Fruit fly (Drosophila melanogaster): Measurements from ENCODE around the gene CG34174.

The CG34174 gene

DNA sequence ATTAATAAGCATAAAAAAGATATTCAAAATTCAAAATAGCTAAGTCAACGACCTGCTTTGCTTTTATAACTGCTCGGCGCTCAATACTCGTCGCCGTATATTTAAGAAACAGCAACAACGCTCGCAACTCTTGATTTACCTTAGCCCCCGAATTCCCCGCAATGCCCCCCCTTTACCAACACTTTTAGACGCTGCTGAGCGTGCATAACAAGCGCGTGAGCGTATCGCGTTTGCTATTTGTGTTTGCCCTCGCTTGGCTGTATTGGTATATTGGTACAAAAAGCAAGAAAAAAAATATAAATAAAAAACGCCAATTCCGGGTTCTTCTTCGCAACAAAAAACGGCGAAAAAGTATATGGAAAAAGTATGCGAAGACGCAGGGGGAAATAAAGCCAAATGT is 48.2 kb upstream of the CG34174 start (continued):
- TF ChIP-seq Bgb (GFP tag; IDR thresholded peaks at IDR 0.05; ENCODE audit: partially characterized antibody) (peak; percentile 21; the same call in 1 of the 2 replicates), CG6791 (GFP tag; IDR thresholded peaks at IDR 0.05; ENCODE audit: partially characterized antibody) (no peak), CG31441 (GFP tag; IDR thresholded peaks at IDR 0.05) (no peak), az2 (GFP tag; optimal IDR thresholded peaks at IDR 0.05) (no peak), row (GFP tag; IDR thresholded peaks at IDR 0.05) (no peak), sens (GFP tag) (peak; percentile 69), fd102C (GFP tag; optimal IDR thresholded peaks at IDR 0.05) (no peak), cg (GFP tag; optimal IDR thresholded peaks at IDR 0.05) (peak; percentile 67), nerfin-2 (GFP tag; IDR thresholded peaks at IDR 0.05; ENCODE audit: partially characterized antibody) (no peak), insv (GFP tag; optimal IDR thresholded peaks at IDR 0.05) (no peak), Sin3A (optimal IDR thresholded peaks at IDR 0.05) (no peak), ftz-f1 (GFP tag; optimal IDR thresholded peaks at IDR 0.05) (peak; percentile 7), Med (GFP tag) (peak; percentile 87), CG32532 (GFP tag; IDR thresholded peaks at IDR 0.05) (peak; percentile 30; the same call in 1 of the 2 replicates), CG12071 (GFP tag; optimal IDR thresholded peaks at IDR 0.05) (no peak), stwl (tag; optimal IDR thresholded peaks at IDR 0.05) (no peak), D (optimal IDR thresholded peaks at IDR 0.05) (no peak), D (GFP tag; optimal IDR thresholded peaks at IDR 0.05) (no peak), org-1 (GFP tag; optimal IDR thresholded peaks at IDR 0.05) (no peak), lilli (GFP tag; optimal IDR thresholded peaks at IDR 0.05) (peak; percentile 27), E2f1 (GFP tag; IDR thresholded peaks at IDR 0.05) (no peak), lab (GFP tag; optimal IDR thresholded peaks at IDR 0.05) (peak; percentile 38), en (GFP tag; optimal IDR thresholded peaks at IDR 0.05) (no peak), hth (optimal IDR thresholded peaks at IDR 0.05) (no peak), CG2129 (GFP tag; IDR thresholded peaks at IDR 0.05; ENCODE audit: partially characterized antibody) (no peak), CG8281 (tag; optimal IDR thresholded peaks at IDR 0.05) (no peak), eyg (GFP tag; optimal IDR thresholded peaks at IDR 0.05) (no peak), CG1603 (tag; optimal IDR thresholded peaks at IDR 0.05) (no peak), run (tag; optimal IDR thresholded peaks at IDR 0.05) (no peak), oc (tag; optimal IDR thresholded peaks at IDR 0.05) (peak; percentile 61), CG14050 (GFP tag; IDR thresholded peaks at IDR 0.05) (no peak), CG13123 (GFP tag; optimal IDR thresholded peaks at IDR 0.05) (no peak), tna (GFP tag; IDR thresholded peaks at IDR 0.05; ENCODE audit: partially characterized antibody) (no peak), caup (GFP tag; optimal IDR thresholded peaks at IDR 0.05; ENCODE audit: severe bottlenecking) (peak; percentile 15), Rfx (GFP tag; IDR thresholded peaks at IDR 0.05) (peak; percentile 29; the same call in 1 of the 2 replicates), tin (GFP tag; optimal IDR thresholded peaks at IDR 0.05) (no peak), ap (GFP tag; IDR thresholded peaks at IDR 0.05) (no peak), aop (GFP tag; IDR thresholded peaks at IDR 0.05) (peak; percentile 33; the same call in 1 of the 2 replicates), CG11093 (GFP tag; IDR thresholded peaks at IDR 0.05) (no peak), abd-A (tag; optimal IDR thresholded peaks at IDR 0.05) (peak; percentile 97), CG6683 (GFP tag; optimal IDR thresholded peaks at IDR 0.05) (peak; percentile 9), Kr (GFP tag; optimal IDR thresholded peaks at IDR 0.05) (no peak), sug (tag; optimal IDR thresholded peaks at IDR 0.05) (peak; percentile 56), CG9817 (tag; optimal IDR thresholded peaks at IDR 0.05) (no peak), cwo (GFP tag; optimal IDR thresholded peaks at IDR 0.05) (peak; percentile 89), CG18764 (GFP tag; optimal IDR thresholded peaks at IDR 0.05) (no peak), CG30020 (tag; optimal IDR thresholded peaks at IDR 0.05) (no peak), jumu (GFP tag; optimal IDR thresholded peaks at IDR 0.05) (no peak), CG13287 (GFP tag; IDR thresholded peaks at IDR 0.05; ENCODE audit: partially characterized antibody) (no peak), CG12744 (GFP tag; optimal IDR thresholded peaks at IDR 0.05) (no peak), chinmo (GFP tag; IDR thresholded peaks at IDR 0.05; ENCODE audit: partially characterized antibody) (peak; percentile 96)

Data from whole organism, embryonic.